Fruit fly (Drosophila melanogaster) whole organism: Measurements from ENCODE around the gene CG13829.

Experiments
- CG8478 ChIP-seq: fragments of >200 bp; optimal IDR thresholded peaks from 2 replicates; lab custom pipeline; 2018; ENCODE audit warnings: inconsistent platforms
- Dll ChIP-seq: fragments of >200 bp; optimal IDR thresholded peaks from 2 replicates; lab custom pipeline; 2017
- psq ChIP-seq: fragments of >200 bp; optimal IDR thresholded peaks from 2 replicates; lab custom pipeline; 2017
- usp ChIP-seq: fragments of >200 bp; optimal IDR thresholded peaks from 2 replicates; lab custom pipeline; 2017; ENCODE audit warnings: missing biosample characterization, missing genetic modification characterization, mixed read lengths

- no peak for TF ChIP-seq psq
- TF ChIP-seq Dll (lab: Kevin White, UChicago) = no peak
- no peak for TF ChIP-seq usp (GFP tag; lab: Kevin White, UChicago)
- TF ChIP-seq CG8478 (lab: Kevin White, UChicago) = no peak
Observed at dm6 chr3R:23176445-23177087, 15.4 kb upstream of the CG13829 start.
